Fruit fly (Drosophila melanogaster): ENCODE data around the gene glec.

dm6 chr3R:21829487-21829957, 26.5 kb downstream of the glec start:
- TF ChIP-seq usp (GFP tag; optimal IDR thresholded peaks at IDR 0.05) (no peak), pan (optimal IDR thresholded peaks at IDR 0.05) (no peak), psq (optimal IDR thresholded peaks at IDR 0.05) (no peak), CG8478 (optimal IDR thresholded peaks at IDR 0.05) (no peak), Dll (optimal IDR thresholded peaks at IDR 0.05) (no peak)
